Worm (Caenorhabditis elegans) whole organism, midembryonic: ENCODE results near the gene dao-6.

Source experiments
- T22C8.4 ChIP-seq: fragments of 200-800 bp; sonication (Bioruptor generic); IDR thresholded peaks from 2 replicates; pipeline ENCODE4 v1.3.6; 2022; ENCODE audit warnings: missing genetic modification characterization, missing compliant biosample characterization
- cog-1 ChIP-seq: sonication (generic microtip); optimal IDR thresholded peaks from 2 replicates; lab custom pipeline; 2016; ENCODE audit warnings: missing genetic modification characterization, missing compliant biosample characterization
- flt-1 ChIP-seq: fragments of 200-800 bp; sonication (Bioruptor generic); IDR thresholded peaks from 2 replicates; pipeline ENCODE4 v1.3.6; 2022; ENCODE audit warnings: missing genetic modification characterization, missing compliant biosample characterization
- klf-2 ChIP-seq: fragments of 200-800 bp; sonication (Bioruptor generic); conservative IDR thresholded peaks from 2 replicates; pipeline ENCODE4 v1.3.6; 2022; ENCODE audit warnings: missing genetic modification reagents, missing genetic modification characterization, missing compliant biosample characterization
- ref-1 ChIP-seq: fragments of 200-800 bp; sonication (Bioruptor generic); conservative IDR thresholded peaks from 2 replicates; pipeline ENCODE4 v1.3.6; 2022; ENCODE audit warnings: missing genetic modification reagents, missing genetic modification characterization, missing compliant biosample characterization
- ztf-23 ChIP-seq: fragments of 200-800 bp; sonication (Bioruptor generic); IDR thresholded peaks from 2 replicates; pipeline ENCODE4 v1.3.6; 2022; ENCODE audit warnings: missing genetic modification reagents, missing genetic modification characterization, missing compliant biosample characterization
- ztf-29 ChIP-seq: fragments of 200-800 bp; sonication (Bioruptor generic); IDR thresholded peaks from 2 replicates; pipeline ENCODE4 v1.3.6; 2022; ENCODE audit warnings: missing genetic modification reagents, missing genetic modification characterization, missing compliant biosample characterization

DNA sequence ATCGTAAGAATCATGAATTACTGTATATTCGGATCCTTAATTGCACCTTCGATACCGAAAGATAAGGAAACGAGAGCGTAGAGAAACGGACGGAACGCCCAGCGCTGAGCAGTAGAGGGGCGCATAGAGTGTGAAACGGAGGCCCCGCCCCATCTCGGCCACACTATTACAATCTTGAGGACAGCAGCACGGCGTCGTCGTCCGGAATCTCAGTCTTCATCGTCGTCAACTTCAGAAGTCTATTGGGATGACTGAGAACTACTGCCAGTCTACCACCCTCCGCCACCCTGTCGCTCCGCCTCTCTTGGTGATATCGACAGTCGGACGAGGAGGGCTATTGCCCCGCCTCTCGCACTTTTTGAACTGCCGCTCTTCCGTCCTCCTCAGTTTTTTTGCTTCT lies 28.7 kb upstream of the dao-6 start:
- TF ChIP-seq T22C8.4 (GFP tag; lab: Robert Waterston, UW) (no peak), klf-2 (GFP tag; lab: Robert Waterston, UW) (no peak), cog-1 (no peak), flt-1 (GFP tag; lab: Robert Waterston, UW) (no peak; the same call in 1 of the 2 replicates), ztf-29 (GFP tag; lab: Robert Waterston, UW) (no peak), ref-1 (no peak), ztf-23 (GFP tag; lab: Robert Waterston, UW) (no peak)
